Worm (Caenorhabditis elegans) whole organism, young adult: Measurements from ENCODE around the gene cki-2.

Experiments
- B0035.1 ChIP-seq: sonication (generic microtip); optimal IDR thresholded peaks from 2 replicates; lab custom pipeline; 2016; ENCODE audit warnings: missing genetic modification characterization, mild to moderate bottlenecking, missing compliant biosample characterization, missing genotype, missing genetic modification reagents
- F10E7.11 ChIP-seq: sonication (generic microtip); optimal IDR thresholded peaks from 2 replicates; lab custom pipeline; 2017; ENCODE audit warnings: mild to moderate bottlenecking, missing genetic modification characterization, moderate library complexity, missing compliant biosample characterization
- F49E8.2 ChIP-seq: sonication (generic microtip); optimal IDR thresholded peaks from 3 replicates; lab custom pipeline; 2017; ENCODE audit warnings: missing genetic modification characterization, mild to moderate bottlenecking, missing compliant biosample characterization, antibody characterized with exemption, moderate library complexity; ENCODE audit not compliant: insufficient read depth
- F55B11.4 ChIP-seq: sonication (generic microtip); optimal IDR thresholded peaks from 2 replicates; lab custom pipeline; 2016; ENCODE audit warnings: missing compliant biosample characterization, missing genetic modification characterization, borderline replicate concordance; ENCODE audit not compliant: insufficient read depth
- F57C9.4 ChIP-seq: sonication (generic microtip); optimal IDR thresholded peaks from 2 replicates; lab custom pipeline; 2017; ENCODE audit warnings: mild to moderate bottlenecking, missing genetic modification characterization, missing compliant biosample characterization
- Y53G8AR.9 ChIP-seq: fragments of 200-800 bp; sonication (Bioruptor generic); conservative IDR thresholded peaks from 2 replicates; pipeline ENCODE4 v1.3.6; 2022; ENCODE audit warnings: missing genetic modification reagents, missing genetic modification characterization, missing compliant biosample characterization
- Y95B8A.8 ChIP-seq: fragments of 200-800 bp; sonication (Bioruptor generic); IDR thresholded peaks from 2 replicates; pipeline ENCODE4 v1.3.6; 2022; ENCODE audit warnings: missing genetic modification reagents, missing genetic modification characterization, missing compliant biosample characterization
- akir-1 ChIP-seq: fragments of 200-800 bp; sonication (Bioruptor generic); optimal IDR thresholded peaks from 2 replicates; lab custom pipeline; 2018; ENCODE audit warnings: mild to moderate bottlenecking, missing genetic modification characterization, moderate library complexity, missing compliant biosample characterization
- athp-1 ChIP-seq: sonication (generic microtip); optimal IDR thresholded peaks from 2 replicates; lab custom pipeline; 2017; ENCODE audit warnings: mild to moderate bottlenecking, missing genetic modification characterization, missing compliant biosample characterization
- attf-3 ChIP-seq: fragments of 200-800 bp; sonication (Bioruptor generic); conservative IDR thresholded peaks from 2 replicates; pipeline ENCODE4 v1.3.6; 2022; ENCODE audit warnings: missing genetic modification reagents, missing genetic modification characterization, missing compliant biosample characterization
- attf-6 ChIP-seq: fragments of 200-800 bp; sonication (Bioruptor generic); IDR thresholded peaks from 2 replicates; pipeline ENCODE4 v1.3.6; 2022; ENCODE audit warnings: missing genetic modification reagents, missing genetic modification characterization, missing compliant biosample characterization
- ccch-3 ChIP-seq: fragments of 200-800 bp; sonication (Bioruptor generic); optimal IDR thresholded peaks from 2 replicates; lab custom pipeline; 2018; ENCODE audit warnings: mild to moderate bottlenecking, missing genetic modification characterization, missing compliant biosample characterization
- ceh-58 ChIP-seq: fragments of 200-800 bp; sonication (Bioruptor generic); IDR thresholded peaks from 2 replicates; pipeline ENCODE4 v1.3.6; 2022; ENCODE audit warnings: missing genetic modification characterization, missing compliant biosample characterization
- ceh-91 ChIP-seq: fragments of 200-800 bp; sonication (Bioruptor generic); IDR thresholded peaks from 2 replicates; pipeline ENCODE4 v1.3.6; 2022; ENCODE audit warnings: missing genetic modification reagents, missing genetic modification characterization, missing compliant biosample characterization
- dox-1 ChIP-seq: fragments of 200-800 bp; sonication (Bioruptor generic); IDR thresholded peaks from 2 replicates; pipeline ENCODE4 v1.3.6; 2022; ENCODE audit warnings: missing genetic modification reagents, missing genetic modification characterization, missing compliant biosample characterization
- egrh-3 ChIP-seq: fragments of 200-800 bp; sonication (Bioruptor generic); IDR thresholded peaks from 2 replicates; pipeline ENCODE4 v1.3.6; 2022; ENCODE audit warnings: missing genetic modification reagents, missing genetic modification characterization, missing compliant biosample characterization
- hlh-12 ChIP-seq: sonication (generic microtip); optimal IDR thresholded peaks from 2 replicates; lab custom pipeline; 2016; ENCODE audit warnings: missing genetic modification characterization, missing compliant biosample characterization
- hlh-26 ChIP-seq: fragments of 200-800 bp; sonication (Bioruptor generic); conservative IDR thresholded peaks from 2 replicates; pipeline ENCODE4 v1.3.6; 2022; ENCODE audit warnings: missing genetic modification reagents, missing genetic modification characterization, missing compliant biosample characterization
- hmg-1.2 ChIP-seq: fragments of 200-800 bp; sonication (Bioruptor generic); IDR thresholded peaks from 2 replicates; pipeline ENCODE4 v1.3.6; 2022; ENCODE audit warnings: missing genetic modification reagents, missing genetic modification characterization, missing compliant biosample characterization
- hmg-20 ChIP-seq: fragments of 200-800 bp; sonication (Bioruptor generic); IDR thresholded peaks from 2 replicates; pipeline ENCODE4 v1.3.6; 2022; ENCODE audit warnings: missing genetic modification reagents, missing genetic modification characterization, missing compliant biosample characterization
- hrde-1 ChIP-seq: sonication (generic microtip); optimal IDR thresholded peaks from 2 replicates; lab custom pipeline; 2016; ENCODE audit warnings: missing genetic modification characterization, mild to moderate bottlenecking, missing compliant biosample characterization, moderate library complexity, missing genotype, missing genetic modification reagents, borderline replicate concordance
- hsf-1 ChIP-seq: fragments of 200-800 bp; sonication (Bioruptor generic); IDR thresholded peaks from 2 replicates; pipeline ENCODE4 v1.3.6; 2022; ENCODE audit warnings: missing genetic modification reagents, missing genetic modification characterization, missing compliant biosample characterization
- lin-35 ChIP-seq, 3 experiments: fragments of 150-350 bp in 2 of 3; sonication (generic microtip) in 1 of 3; optimal IDR thresholded peaks; 2 replicates each; lab custom pipeline; 2014 to 2018; ENCODE audit warnings: missing biosample characterization in 3 of 3, missing genetic modification characterization in 3 of 3, missing genetic modification reagents in 3 of 3
- lin-40 ChIP-seq: sonication (generic microtip); optimal IDR thresholded peaks from 2 replicates; lab custom pipeline; 2016; ENCODE audit warnings: missing genetic modification characterization, mild to moderate bottlenecking, missing compliant biosample characterization, missing genotype, missing genetic modification reagents
- lin-54 ChIP-seq: fragments of 200-800 bp; sonication (Bioruptor generic); optimal IDR thresholded peaks from 2 replicates; lab custom pipeline; 2018; ENCODE audit warnings: mild to moderate bottlenecking, missing genetic modification characterization, missing compliant biosample characterization
- madf-10 ChIP-seq: sonication (generic microtip); optimal IDR thresholded peaks from 2 replicates; lab custom pipeline; 2016; ENCODE audit warnings: mild to moderate bottlenecking, missing genetic modification characterization, missing compliant biosample characterization
- madf-8 ChIP-seq: fragments of 200-800 bp; sonication (Bioruptor generic); conservative IDR thresholded peaks from 2 replicates; pipeline ENCODE4 v1.3.6; 2022; ENCODE audit warnings: missing genetic modification reagents, missing genetic modification characterization, missing compliant biosample characterization
- mes-4 ChIP-seq: sonication (generic microtip); optimal IDR thresholded peaks from 2 replicates; lab custom pipeline; 2016; ENCODE audit warnings: missing genotype, missing genetic modification characterization, missing compliant biosample characterization
- nhr-90 ChIP-seq: sonication (generic microtip); optimal IDR thresholded peaks from 2 replicates; lab custom pipeline; 2016; ENCODE audit warnings: missing genotype, mild to moderate bottlenecking, missing genetic modification characterization, missing compliant biosample characterization
- pbrm-1 ChIP-seq: fragments of 200-800 bp; sonication (Bioruptor generic); IDR thresholded peaks from 2 replicates; pipeline ENCODE4 v1.3.6; 2022; ENCODE audit warnings: missing genetic modification reagents, missing genetic modification characterization, missing compliant biosample characterization
- rec-8 ChIP-seq, 2 experiments: sonication (generic microtip); optimal IDR thresholded peaks; 2 replicates each; lab custom pipeline; 2016; ENCODE audit warnings: mild to moderate bottlenecking in 2 of 2, missing genetic modification characterization in 2 of 2, missing genetic modification reagents in 2 of 2, missing genotype in 2 of 2, missing biosample characterization in 1 of 2, missing compliant biosample characterization in 1 of 2, moderate library complexity in 1 of 2
- repo-1 ChIP-seq: sonication (generic microtip); optimal IDR thresholded peaks from 2 replicates; lab custom pipeline; 2017; ENCODE audit warnings: mild to moderate bottlenecking, missing genetic modification characterization, missing compliant biosample characterization
- sea-2 ChIP-seq: fragments of 200-800 bp; sonication (Bioruptor generic); IDR thresholded peaks from 2 replicates; pipeline ENCODE4 v1.3.6; 2022; ENCODE audit warnings: missing genetic modification characterization, missing compliant biosample characterization
- snpc-1.3 ChIP-seq: sonication (generic microtip); optimal IDR thresholded peaks from 2 replicates; lab custom pipeline; 2017; ENCODE audit warnings: missing genetic modification characterization, mild to moderate bottlenecking, missing compliant biosample characterization, antibody characterized with exemption, moderate library complexity, missing genotype, missing genetic modification reagents; ENCODE audit not compliant: insufficient read depth
- snpc-3.4 ChIP-seq: sonication (generic microtip); optimal IDR thresholded peaks from 2 replicates; lab custom pipeline; 2017; ENCODE audit warnings: missing genetic modification characterization, mild to moderate bottlenecking, missing compliant biosample characterization, antibody characterized with exemption, moderate library complexity, missing genotype, missing genetic modification reagents
- tbx-9 ChIP-seq: sonication (generic microtip); optimal IDR thresholded peaks from 2 replicates; lab custom pipeline; 2016; ENCODE audit warnings: borderline replicate concordance, missing genetic modification characterization, inconsistent platforms, missing compliant biosample characterization
- unc-130 ChIP-seq: sonication (generic microtip); optimal IDR thresholded peaks from 2 replicates; lab custom pipeline; 2016; ENCODE audit warnings: missing genetic modification reagents, missing genetic modification characterization, missing compliant biosample characterization
- ztf-25 ChIP-seq: fragments of 200-800 bp; sonication (Bioruptor generic); IDR thresholded peaks from 2 replicates; pipeline ENCODE4 v1.3.6; 2022; ENCODE audit warnings: missing genetic modification reagents, missing genetic modification characterization, missing compliant biosample characterization
- ztf-6 ChIP-seq: fragments of 200-800 bp; sonication (Bioruptor generic); IDR thresholded peaks from 2 replicates; pipeline ENCODE4 v1.3.6; 2022; ENCODE audit warnings: missing genetic modification reagents, missing genetic modification characterization, missing compliant biosample characterization

The cki-2 gene

DNA sequence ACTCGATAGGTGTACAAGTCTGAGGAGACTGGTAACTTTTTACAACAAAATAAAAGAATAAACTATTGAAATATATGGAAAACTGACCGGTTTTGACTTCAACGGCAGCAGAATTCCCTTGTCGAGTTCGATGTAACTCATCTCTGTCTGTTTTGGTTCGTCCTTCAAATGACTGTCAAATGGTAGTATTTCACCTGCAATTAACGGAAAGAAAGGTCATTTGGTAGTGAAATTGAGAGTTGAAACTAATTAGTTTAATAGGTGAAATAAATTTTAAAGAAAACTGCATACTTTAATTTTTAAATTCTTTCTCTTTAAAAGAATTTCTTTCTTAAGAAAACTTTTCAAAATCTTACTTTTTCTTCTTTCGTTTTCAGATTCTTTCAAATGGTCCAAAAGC, 47.0 kb upstream of the cki-2 start (continued):
- TF ChIP-seq tbx-9 (tag; lab: Kevin White, UChicago) (no peak), mes-4 (tag; lab: Kevin White, UChicago) (no peak), ccch-3 (no peak)

DNA sequence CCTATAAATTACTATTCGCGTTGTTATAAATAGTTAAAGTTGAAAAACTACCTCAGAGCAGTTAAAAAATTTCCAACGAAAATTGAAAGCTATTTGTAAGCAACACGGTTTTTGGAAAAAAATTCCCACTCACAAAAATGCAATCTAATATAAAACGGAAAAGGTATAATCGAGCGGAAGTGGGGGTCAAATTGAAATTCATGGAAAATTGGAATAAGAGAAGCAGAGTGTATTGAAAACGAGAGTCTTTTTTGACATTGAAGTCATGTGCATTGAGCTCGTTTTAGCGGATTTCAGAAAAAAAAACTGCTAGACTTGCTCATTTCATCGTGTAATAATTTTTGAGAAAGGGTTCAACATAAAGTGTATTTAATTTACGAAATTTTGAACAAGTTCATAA, 46.0 kb upstream of the cki-2 start:
- no peak for TF ChIP-seq hlh-12 (tag; lab: Kevin White, UChicago)
- no peak for TF ChIP-seq egrh-3 (GFP tag; lab: Robert Waterston, UW)
- TF ChIP-seq F49E8.2 (tag; lab: Kevin White, UChicago) = no peak
- no peak for TF ChIP-seq snpc-1.3 (tag; lab: Kevin White, UChicago)

ce11 chrII:7771917-7772316, 44.4 kb upstream of the cki-2 start, which contains the start of gene C06A8.8:
TSS of gene C06A8.8 (minus strand) at chrII:7772017.
- TF ChIP-seq pbrm-1 (GFP tag; lab: Robert Waterston, UW) (no peak), attf-3 (no peak)

DNA sequence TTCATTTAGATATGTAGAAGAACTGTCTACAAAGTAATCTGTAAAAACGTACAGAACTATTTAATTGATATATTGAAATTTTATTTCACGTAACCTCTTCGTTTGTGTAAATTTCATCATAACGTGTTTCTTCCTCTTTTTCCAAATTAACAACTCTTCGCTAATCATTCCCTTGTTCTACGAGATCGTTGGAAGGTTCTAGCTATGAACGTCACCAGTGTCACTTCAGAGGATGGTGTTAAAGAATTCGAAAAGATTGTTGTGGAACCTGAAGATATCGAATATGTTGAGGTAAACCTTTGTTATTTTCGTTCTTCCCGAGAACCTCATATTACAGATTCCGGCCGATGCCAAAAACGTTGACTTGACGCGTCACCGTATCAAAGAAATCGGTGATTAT, 43.9 kb upstream of the cki-2 start, which contains the start of gene C06A8.6:
Gene C06A8.6 (plus strand): TSS at position 89 of the 400 bp plus-strand sequence.
- TF ChIP-seq F49E8.2 (tag; lab: Kevin White, UChicago) = no peak
- TF ChIP-seq F55B11.4 (tag; lab: Kevin White, UChicago) = no peak
- TF ChIP-seq akir-1 (GFP tag; lab: Kevin White, UChicago) = no peak
- no peak for TF ChIP-seq hlh-26 (GFP tag; lab: Robert Waterston, UW)
- no peak for TF ChIP-seq attf-6 (GFP tag; lab: Robert Waterston, UW)
- no peak for TF ChIP-seq lin-54
- TF ChIP-seq hrde-1 (tag; lab: Kevin White, UChicago) = no peak
- TF ChIP-seq, all 124 proteins: peak for 0

ce11 chrII:7773427-7773993, 42.8 kb upstream of the cki-2 start:
- TF ChIP-seq sea-2 (GFP tag; lab: Robert Waterston, UW) (no peak), F10E7.11 (no peak), egrh-3 (GFP tag; lab: Robert Waterston, UW) (no peak), ztf-6 (GFP tag; lab: Robert Waterston, UW) (no peak), repo-1 (peak; percentile 57), dox-1 (GFP tag; lab: Robert Waterston, UW) (no peak), ztf-25 (GFP tag; lab: Robert Waterston, UW) (no peak), unc-130 (GFP tag; lab: Kevin White, UChicago) (no peak), madf-8 (GFP tag; lab: Robert Waterston, UW) (no peak), hmg-20 (GFP tag; lab: Robert Waterston, UW) (no peak), nhr-90 (no peak), Y53G8AR.9 (0 out of 2 replicates have a peak, but pooled peaks have one; percentile 27), Y95B8A.8 (GFP tag; lab: Robert Waterston, UW) (no peak), madf-10 (no peak), lin-54 (no peak), tbx-9 (tag; lab: Kevin White, UChicago) (no peak), lin-35 (GFP tag; optimal IDR thresholded peaks at IDR 0.05; lab: Kevin White, UChicago) (peak in 1 of 3 experiments; percentile 16), F57C9.4 (tag; lab: Kevin White, UChicago) (no peak), B0035.1 (no peak), hsf-1 (no peak), ceh-91 (GFP tag; lab: Robert Waterston, UW) (no peak), lin-40 (tag; lab: Kevin White, UChicago) (no peak), snpc-3.4 (no peak), athp-1 (tag; lab: Kevin White, UChicago) (no peak), hmg-1.2 (GFP tag; lab: Robert Waterston, UW) (no peak), ceh-58 (no peak), rec-8 (tag; optimal IDR thresholded peaks at IDR 0.05; lab: Kevin White, UChicago) (no peak)
